Worm (Caenorhabditis elegans) whole organism, midembryonic: ENCODE measurements around the gene W08E12.5.

Source experiments
- T22C8.4 ChIP-seq: fragments of 200-800 bp; sonication (Bioruptor generic); IDR thresholded peaks from 2 replicates; pipeline ENCODE4 v1.3.6; 2022; ENCODE audit warnings: missing genetic modification characterization, missing compliant biosample characterization
- flt-1 ChIP-seq: fragments of 200-800 bp; sonication (Bioruptor generic); IDR thresholded peaks from 2 replicates; pipeline ENCODE4 v1.3.6; 2022; ENCODE audit warnings: missing genetic modification characterization, missing compliant biosample characterization
- klf-2 ChIP-seq: fragments of 200-800 bp; sonication (Bioruptor generic); conservative IDR thresholded peaks from 2 replicates; pipeline ENCODE4 v1.3.6; 2022; ENCODE audit warnings: missing genetic modification reagents, missing genetic modification characterization, missing compliant biosample characterization
- med-1 ChIP-seq: sonication (generic microtip); optimal IDR thresholded peaks from 2 replicates; lab custom pipeline; 2017; ENCODE audit warnings: missing genetic modification characterization, mild to moderate bottlenecking, missing compliant biosample characterization, antibody characterized with exemption, missing genetic modification reagents; ENCODE audit not compliant: insufficient read depth
- ref-1 ChIP-seq: fragments of 200-800 bp; sonication (Bioruptor generic); conservative IDR thresholded peaks from 2 replicates; pipeline ENCODE4 v1.3.6; 2022; ENCODE audit warnings: missing genetic modification reagents, missing genetic modification characterization, missing compliant biosample characterization
- ztf-23 ChIP-seq: fragments of 200-800 bp; sonication (Bioruptor generic); IDR thresholded peaks from 2 replicates; pipeline ENCODE4 v1.3.6; 2022; ENCODE audit warnings: missing genetic modification reagents, missing genetic modification characterization, missing compliant biosample characterization
- ztf-29 ChIP-seq: fragments of 200-800 bp; sonication (Bioruptor generic); IDR thresholded peaks from 2 replicates; pipeline ENCODE4 v1.3.6; 2022; ENCODE audit warnings: missing genetic modification reagents, missing genetic modification characterization, missing compliant biosample characterization

DNA sequence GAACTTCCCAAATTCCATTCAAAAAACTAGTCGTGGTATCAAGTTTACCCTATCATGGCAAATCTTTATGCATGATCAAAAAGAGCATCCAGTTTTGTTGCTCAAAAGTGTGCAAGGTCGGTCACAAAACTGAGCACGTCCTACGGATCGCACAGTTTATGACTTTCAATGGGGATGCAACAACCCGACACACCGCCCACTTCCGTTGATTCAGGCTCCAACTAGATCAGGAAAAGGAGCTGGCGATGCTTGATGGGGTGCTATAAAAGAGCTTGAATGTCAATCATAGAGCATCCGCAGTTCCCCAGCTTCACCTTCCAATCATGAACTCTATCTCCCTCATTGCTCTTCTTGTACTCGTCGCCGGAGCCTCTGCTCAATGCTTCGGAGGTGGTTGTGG is 5.0 kb downstream of the W08E12.5 start, which contains the start of gene W08E12.2:
- no peak for TF ChIP-seq flt-1 (GFP tag; lab: Robert Waterston, UW)
- TF ChIP-seq klf-2 (GFP tag; lab: Robert Waterston, UW) = no peak
- no peak for TF ChIP-seq med-1 (GFP tag; lab: Kevin White, UChicago)
- TF ChIP-seq ztf-29 (GFP tag; lab: Robert Waterston, UW) = no peak
- no peak for TF ChIP-seq T22C8.4 (GFP tag; lab: Robert Waterston, UW)
- no peak for TF ChIP-seq ztf-23
- TF ChIP-seq ref-1 (GFP tag; lab: Robert Waterston, UW) = no peak
